Worm (Caenorhabditis elegans) whole organism, L4 larva: ENCODE measurements around the gene F48E3.6.

Source experiments
- ZK546.5 ChIP-seq, 2 experiments: sonication (generic microtip); optimal IDR thresholded peaks; 2 replicates each; lab custom pipeline; 2017; ENCODE audit warnings: missing biosample characterization in 2 of 2, missing genetic modification characterization in 2 of 2
- gei-8 ChIP-seq: fragments of 200-800 bp; sonication (Bioruptor generic); optimal IDR thresholded peaks from 2 replicates; lab custom pipeline; 2018; ENCODE audit warnings: mild to moderate bottlenecking, missing genetic modification characterization, missing compliant biosample characterization

ce11 chrX:7474968-7475433 lies 27.7 kb downstream of the F48E3.6 start, which contains the start of gene coh-1:
- no peak for TF ChIP-seq ZK546.5 (tag; optimal IDR thresholded peaks at IDR 0.05; lab: Kevin White, UChicago)
- TF ChIP-seq gei-8 (GFP tag; lab: Kevin White, UChicago) = no peak
